Fruit fly (Drosophila melanogaster): ENCODE data around the gene Pgant6.

The Pgant6 gene

DNA sequence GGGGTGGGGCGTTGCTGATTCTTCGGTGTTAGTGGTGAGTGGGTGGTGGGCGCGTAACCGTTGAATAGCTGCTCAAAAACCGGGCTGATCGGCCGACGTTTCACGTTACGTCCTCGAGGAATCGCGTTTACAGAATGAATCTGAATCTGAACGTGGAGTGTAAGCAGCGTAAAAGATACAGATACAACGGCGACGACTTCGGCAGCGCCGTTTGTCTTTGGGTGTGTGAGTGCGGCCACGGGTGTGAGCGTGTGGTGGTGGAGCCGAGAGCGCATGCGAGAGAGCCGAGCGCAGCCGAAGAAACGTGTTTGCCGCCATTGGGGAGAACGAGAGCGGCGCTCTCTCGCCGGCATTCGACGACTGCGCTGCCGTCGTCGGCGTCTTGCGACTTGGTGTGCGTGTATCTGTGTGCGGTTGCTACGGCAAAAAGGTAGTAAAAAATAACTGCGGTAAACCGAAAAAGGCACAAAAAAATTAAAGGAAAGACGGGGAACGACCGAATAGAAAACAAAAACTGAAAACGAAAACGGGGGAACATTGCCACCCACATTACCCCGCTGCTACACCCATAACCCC lies 39.0 kb downstream of the Pgant6 start (continued):
- TF ChIP-seq CG31224 (GFP tag; IDR thresholded peaks at IDR 0.05) (no peak), CG13775 (GFP tag; optimal IDR thresholded peaks at IDR 0.05) (no peak), croc (GFP tag; conservative IDR thresholded peaks at IDR 0.05) (no peak), ems (GFP tag; optimal IDR thresholded peaks at IDR 0.05) (no peak), CG10959 (GFP tag; IDR thresholded peaks at IDR 0.05) (no peak), CG12071 (GFP tag; optimal IDR thresholded peaks at IDR 0.05) (peak; percentile 49), CG17912 (GFP tag; optimal IDR thresholded peaks at IDR 0.05) (peak; percentile 43), gcm (GFP tag; optimal IDR thresholded peaks at IDR 0.05) (no peak), Rfx (GFP tag; IDR thresholded peaks at IDR 0.05) (peak; percentile 47; the same call in 1 of the 2 replicates), sima (GFP tag; optimal IDR thresholded peaks at IDR 0.05) (no peak), ara (GFP tag; IDR thresholded peaks at IDR 0.05) (no peak; the same call in 1 of the 2 replicates), CG5953 (GFP tag; IDR thresholded peaks at IDR 0.05) (no peak), CG34224 (GFP tag; IDR thresholded peaks at IDR 0.05; ENCODE audit: partially characterized antibody) (peak; percentile 48; the same call in 1 of the 3 replicates), CG17802 (tag; optimal IDR thresholded peaks at IDR 0.05) (no peak), Adf1 (GFP tag; IDR thresholded peaks at IDR 0.05) (peak; percentile 99), shn (GFP tag; optimal IDR thresholded peaks at IDR 0.05) (no peak), MESR4 (GFP tag; optimal IDR thresholded peaks at IDR 0.05) (no peak), CG3838 (GFP tag; optimal IDR thresholded peaks at IDR 0.05) (no peak), ATbp (GFP tag; optimal IDR thresholded peaks at IDR 0.05) (no peak), CG4360 (GFP tag; IDR thresholded peaks at IDR 0.05) (peak; percentile 61), CG9876 (GFP tag; optimal IDR thresholded peaks at IDR 0.05) (no peak), GATAe (GFP tag; conservative IDR thresholded peaks at IDR 0.05) (no peak), Stat92E (GFP tag; optimal IDR thresholded peaks at IDR 0.05) (peak in 1 of 3 experiments; percentile 2), luna (GFP tag; optimal IDR thresholded peaks at IDR 0.05) (no peak), sug (tag; optimal IDR thresholded peaks at IDR 0.05) (peak; percentile 56), scrt (GFP tag; optimal IDR thresholded peaks at IDR 0.05) (peak; percentile 23), CG30020 (tag; optimal IDR thresholded peaks at IDR 0.05) (no peak), chif (GFP tag; optimal IDR thresholded peaks at IDR 0.05) (no peak), sisA (GFP tag; IDR thresholded peaks at IDR 0.05) (no peak), CG2202 (tag; optimal IDR thresholded peaks at IDR 0.05) (no peak), CG15514 (GFP tag; optimal IDR thresholded peaks at IDR 0.05) (peak; percentile 45), B-H2 (GFP tag; optimal IDR thresholded peaks at IDR 0.05) (no peak), B-H1 (GFP tag; IDR thresholded peaks at IDR 0.05) (no peak), CG13287 (GFP tag; IDR thresholded peaks at IDR 0.05; ENCODE audit: partially characterized antibody) (peak; percentile 65; the same call in 1 of the 2 replicates), Myb (GFP tag; optimal IDR thresholded peaks at IDR 0.05) (no peak), CG1233 (GFP tag; optimal IDR thresholded peaks at IDR 0.05) (peak; percentile 22), CG4404 (GFP tag; IDR thresholded peaks at IDR 0.05) (no peak), CG17186 (GFP tag; optimal IDR thresholded peaks at IDR 0.05) (no peak), CG10274 (GFP tag; optimal IDR thresholded peaks at IDR 0.05) (no peak), CG18599 (GFP tag; optimal IDR thresholded peaks at IDR 0.05) (peak; percentile 53), Ssrp (tag; optimal IDR thresholded peaks at IDR 0.05) (no peak), CG11398 (GFP tag; optimal IDR thresholded peaks at IDR 0.05) (no peak), CG3995 (GFP tag; optimal IDR thresholded peaks at IDR 0.05) (no peak), dan (GFP tag; IDR thresholded peaks at IDR 0.05) (no peak), Vsx1 (GFP tag; optimal IDR thresholded peaks at IDR 0.05) (peak; percentile 65), dimm (GFP tag; IDR thresholded peaks at IDR 0.05) (no peak), Lpt (GFP tag; optimal IDR thresholded peaks at IDR 0.05) (no peak), HHEX (GFP tag; optimal IDR thresholded peaks at IDR 0.05) (no peak), Gug (GFP tag; IDR thresholded peaks at IDR 0.05) (no peak), unc-4 (GFP tag; IDR thresholded peaks at IDR 0.05; ENCODE audit: partially characterized antibody) (peak; percentile 43; the same call in 1 of the 2 replicates)

Data from whole organism, embryonic.